Worm (Caenorhabditis elegans) whole organism, L1 larva: ENCODE results near the gene fbxa-156.

ENCODE experiments used
- C04F5.9 ChIP-seq: sonication (generic microtip); optimal IDR thresholded peaks from 2 replicates; lab custom pipeline; 2016; ENCODE audit warnings: missing genetic modification characterization, missing compliant biosample characterization
- Y116A8C.19 ChIP-seq: sonication (generic microtip); optimal IDR thresholded peaks from 2 replicates; lab custom pipeline; 2016; ENCODE audit warnings: missing compliant biosample characterization, missing genetic modification characterization, borderline replicate concordance
- aha-1 ChIP-seq: fragments of 150-350 bp; optimal IDR thresholded peaks from 2 replicates; lab custom pipeline; 2014; ENCODE audit warnings: missing biosample characterization, missing genetic modification characterization
- aly-2 ChIP-seq: fragments of 150-350 bp; optimal IDR thresholded peaks from 2 replicates; lab custom pipeline; 2014; ENCODE audit warnings: missing biosample characterization, missing genetic modification characterization
- ama-1 ChIP-seq: fragments of 150-350 bp; optimal IDR thresholded peaks from 2 replicates; lab custom pipeline; 2014
- ceh-63 ChIP-seq: fragments of 200-800 bp; sonication (Bioruptor generic); optimal IDR thresholded peaks from 2 replicates; lab custom pipeline; 2018; ENCODE audit warnings: mild to moderate bottlenecking, missing genetic modification characterization, missing compliant biosample characterization
- ceh-8 ChIP-seq: fragments of 200-800 bp; sonication (Bioruptor generic); optimal IDR thresholded peaks from 2 replicates; lab custom pipeline; 2018; ENCODE audit warnings: mild to moderate bottlenecking, missing genetic modification characterization, moderate library complexity, missing compliant biosample characterization
- ceh-88 ChIP-seq: fragments of 200-800 bp; sonication (Bioruptor generic); IDR thresholded peaks from 2 replicates; pipeline ENCODE4 v1.3.6; 2022; ENCODE audit warnings: missing genetic modification characterization, missing compliant biosample characterization
- ces-1 ChIP-seq: fragments of 150-350 bp; optimal IDR thresholded peaks from 2 replicates; lab custom pipeline; 2014; ENCODE audit warnings: missing biosample characterization, missing genetic modification reagents, missing genetic modification characterization
- dpl-1 ChIP-seq, 3 experiments: fragments of 150-350 bp in 2 of 3; sonication (generic microtip) in 1 of 3; optimal IDR thresholded peaks; 2 replicates each; lab custom pipeline; 2014 to 2017; ENCODE audit warnings: missing biosample characterization in 3 of 3, missing genetic modification characterization in 3 of 3, missing genetic modification reagents in 3 of 3
- dsc-1 ChIP-seq: sonication (generic microtip); optimal IDR thresholded peaks from 2 replicates; lab custom pipeline; 2016; ENCODE audit warnings: mild to moderate bottlenecking, missing genetic modification characterization, missing compliant biosample characterization
- efl-1 ChIP-seq, 4 experiments: fragments of 150-350 bp; optimal IDR thresholded peaks in 3 of 4; peaks in 1 of 4; 1 replicate in 1 of 4; 2 replicates in 3 of 4; lab custom pipeline; 2014; ENCODE audit warnings: missing biosample characterization in 2 of 4, missing genetic modification characterization in 2 of 4, missing genetic modification reagents in 2 of 4
- efl-3 ChIP-seq: fragments of 200-800 bp; sonication (Bioruptor generic); optimal IDR thresholded peaks from 2 replicates; lab custom pipeline; 2018; ENCODE audit warnings: mild to moderate bottlenecking, missing genetic modification characterization, missing compliant biosample characterization
- egl-13 ChIP-seq: sonication (generic microtip); optimal IDR thresholded peaks from 2 replicates; lab custom pipeline; 2016; ENCODE audit warnings: missing genotype, missing genetic modification reagents, missing genetic modification characterization, missing compliant biosample characterization
- elt-2 ChIP-seq: sonication (generic microtip); optimal IDR thresholded peaks from 2 replicates; lab custom pipeline; 2016; ENCODE audit warnings: missing genetic modification characterization, mild to moderate bottlenecking, inconsistent platforms, missing compliant biosample characterization, missing genetic modification reagents
- elt-3 ChIP-seq, 6 experiments: fragments of 150-350 bp in 1 of 6; sonication (generic microtip); optimal IDR thresholded peaks; 2 replicates each; lab custom pipeline; 2017 to 2018; ENCODE audit warnings: missing biosample characterization in 6 of 6, missing genetic modification characterization in 6 of 6, inconsistent platforms in 1 of 6
- ets-5 ChIP-seq: fragments of 200-800 bp; sonication (Bioruptor generic); IDR thresholded peaks from 2 replicates; pipeline ENCODE4 v1.3.6; 2022; ENCODE audit warnings: missing genetic modification characterization, missing compliant biosample characterization
- fkh-10 ChIP-seq: sonication (generic microtip); optimal IDR thresholded peaks from 2 replicates; lab custom pipeline; 2017; ENCODE audit warnings: missing biosample characterization, missing genetic modification reagents, missing genetic modification characterization
- fkh-4 ChIP-seq: sonication (generic microtip); optimal IDR thresholded peaks from 2 replicates; lab custom pipeline; 2016; ENCODE audit warnings: missing compliant biosample characterization, missing genetic modification characterization, borderline replicate concordance
- fkh-8 ChIP-seq: sonication (generic microtip); optimal IDR thresholded peaks from 2 replicates; lab custom pipeline; 2016; ENCODE audit warnings: mild to moderate bottlenecking, missing genetic modification characterization, missing compliant biosample characterization
- fos-1 ChIP-seq: fragments of 150-350 bp; optimal IDR thresholded peaks from 2 replicates; lab custom pipeline; 2014; ENCODE audit warnings: missing biosample characterization, missing genetic modification characterization
- grh-1 ChIP-seq: fragments of 200-800 bp; sonication (Bioruptor generic); IDR thresholded peaks from 2 replicates; pipeline ENCODE4 v1.3.6; 2022; ENCODE audit warnings: missing genetic modification reagents, missing genetic modification characterization, missing compliant biosample characterization
- hlh-17 ChIP-seq: fragments of 200-800 bp; sonication (Bioruptor generic); optimal IDR thresholded peaks from 2 replicates; lab custom pipeline; 2018; ENCODE audit warnings: missing genetic modification characterization, mild to moderate bottlenecking, missing compliant biosample characterization, moderate library complexity, borderline replicate concordance
- hlh-4 ChIP-seq: sonication (generic microtip); optimal IDR thresholded peaks from 2 replicates; lab custom pipeline; 2016; ENCODE audit warnings: mild to moderate bottlenecking, missing genetic modification characterization, missing compliant biosample characterization
- irx-1 ChIP-seq: sonication (generic microtip); optimal IDR thresholded peaks from 2 replicates; lab custom pipeline; 2016; ENCODE audit warnings: missing genetic modification characterization, missing compliant biosample characterization
- jun-1 ChIP-seq: fragments of 150-350 bp; optimal IDR thresholded peaks from 2 replicates; lab custom pipeline; 2014; ENCODE audit warnings: missing biosample characterization, missing genetic modification reagents, missing genetic modification characterization
- lin-13 ChIP-seq: fragments of 150-350 bp; optimal IDR thresholded peaks from 2 replicates; lab custom pipeline; 2014; ENCODE audit warnings: missing biosample characterization, missing genetic modification reagents, missing genetic modification characterization
- lin-35 ChIP-seq, 2 experiments: fragments of 150-350 bp; optimal IDR thresholded peaks; 2 replicates each; lab custom pipeline; 2014; ENCODE audit warnings: missing biosample characterization in 2 of 2, missing genetic modification characterization in 2 of 2, missing genetic modification reagents in 2 of 2
- lsy-2 ChIP-seq, 2 experiments: fragments of 150-350 bp; optimal IDR thresholded peaks; 2 replicates each; lab custom pipeline; 2014; ENCODE audit warnings: missing biosample characterization in 2 of 2, missing genetic modification characterization in 2 of 2
- mdl-1 ChIP-seq, 2 experiments: fragments of 150-350 bp; optimal IDR thresholded peaks; 2 replicates each; lab custom pipeline; 2014 to 2017; ENCODE audit warnings: missing biosample characterization in 2 of 2, missing genetic modification characterization in 2 of 2, inconsistent platforms in 1 of 2
- mef-2 ChIP-seq: fragments of 150-350 bp; optimal IDR thresholded peaks from 2 replicates; lab custom pipeline; 2014; ENCODE audit warnings: missing biosample characterization, missing genetic modification characterization
- mep-1 ChIP-seq: fragments of 150-350 bp; optimal IDR thresholded peaks from 2 replicates; lab custom pipeline; 2014; ENCODE audit warnings: missing biosample characterization, missing genetic modification characterization
- nhr-11 ChIP-seq: fragments of 150-350 bp; optimal IDR thresholded peaks from 2 replicates; lab custom pipeline; 2014; ENCODE audit warnings: missing biosample characterization, missing genetic modification characterization
- nhr-20 ChIP-seq: sonication (generic microtip); optimal IDR thresholded peaks from 2 replicates; lab custom pipeline; 2016; ENCODE audit warnings: mild to moderate bottlenecking, missing genetic modification characterization, missing compliant biosample characterization
- nhr-237 ChIP-seq: fragments of 150-350 bp; optimal IDR thresholded peaks from 2 replicates; lab custom pipeline; 2014; ENCODE audit warnings: missing biosample characterization, missing genetic modification characterization
- nhr-28 ChIP-seq: fragments of 150-350 bp; optimal IDR thresholded peaks from 2 replicates; lab custom pipeline; 2014; ENCODE audit warnings: missing biosample characterization, missing genetic modification characterization
- nhr-47 ChIP-seq: sonication (generic microtip); optimal IDR thresholded peaks from 2 replicates; lab custom pipeline; 2016; ENCODE audit warnings: mild to moderate bottlenecking, missing genetic modification characterization, moderate library complexity, missing compliant biosample characterization
- nhr-77 ChIP-seq: fragments of 150-350 bp; optimal IDR thresholded peaks from 2 replicates; lab custom pipeline; 2014; ENCODE audit warnings: missing biosample characterization, missing genetic modification characterization
- nhr-84 ChIP-seq: sonication (generic microtip); optimal IDR thresholded peaks from 2 replicates; lab custom pipeline; 2017; ENCODE audit warnings: missing biosample characterization, missing genetic modification characterization
- pag-3 ChIP-seq: sonication (generic microtip); optimal IDR thresholded peaks from 2 replicates; lab custom pipeline; 2017; ENCODE audit warnings: missing genetic modification characterization, mild to moderate bottlenecking, missing compliant biosample characterization, antibody characterized with exemption, borderline replicate concordance; ENCODE audit not compliant: insufficient read depth
- pax-3 ChIP-seq: fragments of 200-800 bp; sonication (Bioruptor generic); optimal IDR thresholded peaks from 2 replicates; lab custom pipeline; 2018; ENCODE audit warnings: mild to moderate bottlenecking, missing genetic modification characterization, moderate library complexity, missing compliant biosample characterization
- rnt-1 ChIP-seq: sonication (generic microtip); optimal IDR thresholded peaks from 2 replicates; lab custom pipeline; 2016; ENCODE audit warnings: mild to moderate bottlenecking, missing genetic modification characterization, moderate library complexity, missing compliant biosample characterization
- sptf-1 ChIP-seq: fragments of 150-350 bp; optimal IDR thresholded peaks from 2 replicates; lab custom pipeline; 2014; ENCODE audit warnings: missing biosample characterization, missing genetic modification characterization
- sup-37 ChIP-seq: fragments of 200-800 bp; sonication (Bioruptor generic); optimal IDR thresholded peaks from 2 replicates; lab custom pipeline; 2018; ENCODE audit warnings: mild to moderate bottlenecking, missing genetic modification characterization, missing compliant biosample characterization
- tbx-2 ChIP-seq: sonication (generic microtip); optimal IDR thresholded peaks from 2 replicates; lab custom pipeline; 2016; ENCODE audit warnings: missing genetic modification characterization, missing compliant biosample characterization
- unc-30 ChIP-seq: sonication (generic microtip); optimal IDR thresholded peaks from 2 replicates; lab custom pipeline; 2017; ENCODE audit warnings: missing biosample characterization, missing genetic modification characterization
- unc-98 ChIP-seq: fragments of 200-800 bp; sonication (Bioruptor generic); IDR thresholded peaks from 2 replicates; pipeline ENCODE4 v1.3.6; 2022; ENCODE audit warnings: missing genetic modification characterization, missing compliant biosample characterization
- xbp-1 ChIP-seq: sonication (generic microtip); optimal IDR thresholded peaks from 2 replicates; lab custom pipeline; 2016; ENCODE audit warnings: missing genetic modification characterization, missing compliant biosample characterization
- zag-1 ChIP-seq: fragments of 150-350 bp; optimal IDR thresholded peaks from 2 replicates; lab custom pipeline; 2014; ENCODE audit warnings: missing biosample characterization, missing genetic modification characterization
- zip-4 ChIP-seq: fragments of 200-800 bp; sonication (Bioruptor generic); optimal IDR thresholded peaks from 2 replicates; lab custom pipeline; 2018; ENCODE audit warnings: mild to moderate bottlenecking, missing genetic modification characterization, moderate library complexity, missing compliant biosample characterization
- ztf-11 ChIP-seq, 2 experiments: sonication (generic microtip); optimal IDR thresholded peaks; 2 replicates each; lab custom pipeline; 2016 to 2017; ENCODE audit warnings: missing genetic modification characterization in 2 of 2, missing biosample characterization in 1 of 2, missing compliant biosample characterization in 1 of 2
- ztf-4 ChIP-seq: fragments of 150-350 bp; optimal IDR thresholded peaks from 2 replicates; lab custom pipeline; 2014; ENCODE audit warnings: missing biosample characterization, missing genetic modification characterization

The fbxa-156 gene

DNA sequence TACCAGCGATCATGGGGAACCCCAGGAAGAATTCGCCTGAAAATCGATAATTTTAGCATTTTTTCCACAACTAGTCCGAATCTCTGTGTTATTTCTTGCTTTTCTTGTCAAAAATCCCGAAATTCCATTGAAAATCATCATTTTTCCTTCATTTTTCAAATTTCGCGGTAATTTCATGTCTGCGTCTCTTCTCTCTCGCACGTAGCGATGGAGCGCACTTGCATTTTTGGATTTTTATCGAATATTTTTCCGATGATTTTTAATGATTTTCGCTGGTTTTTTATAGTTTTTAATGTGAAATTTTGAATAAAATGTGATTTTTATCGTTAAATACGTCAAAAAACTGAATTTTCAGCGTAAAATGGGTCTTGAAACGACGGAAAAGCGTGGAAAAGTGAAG, 24.8 kb upstream of the fbxa-156 start, which contains the start of gene E01B7.2 (continued):
- TF ChIP-seq rnt-1 (tag; lab: Kevin White, UChicago) (peak; percentile 90), elt-2 (tag; lab: Kevin White, UChicago) (peak; percentile 26), jun-1 (tag; lab: Kevin White, UChicago) (peak; percentile 68), unc-98 (GFP tag; lab: Robert Waterston, UW) (no peak), Y116A8C.19 (tag; lab: Kevin White, UChicago) (no peak), efl-1 (optimal IDR thresholded peaks at IDR 0.05; lab: Kevin White, UChicago) (peak; percentile 99 to 100), efl-1 (GFP tag; optimal IDR thresholded peaks at IDR 0.05 in 1 of 2; lab: Kevin White, UChicago) (peak; percentile 99 to 100), zip-4 (GFP tag; lab: Kevin White, UChicago) (peak; percentile 53), ceh-88 (peak; percentile 33; the same call in 1 of the 2 replicates), nhr-237 (peak; percentile 5), ztf-4 (peak; percentile 30), ets-5 (GFP tag; lab: Robert Waterston, UW) (no peak), unc-30 (no peak), hlh-17 (no peak), tbx-2 (tag; lab: Kevin White, UChicago) (peak; percentile 86), mef-2 (tag; lab: Kevin White, UChicago) (no peak), nhr-77 (tag; lab: Kevin White, UChicago) (peak; percentile 41), fkh-4 (tag; lab: Kevin White, UChicago) (no peak), ztf-11 (tag; optimal IDR thresholded peaks at IDR 0.05; lab: Kevin White, UChicago) (peak in 1 of 2 experiments; percentile 52), fkh-10 (GFP tag; lab: Kevin White, UChicago) (peak; percentile 18), nhr-20 (peak; percentile 81), grh-1 (GFP tag; lab: Robert Waterston, UW) (peak; percentile 82), ceh-8 (GFP tag; lab: Kevin White, UChicago) (no peak), nhr-28 (tag; lab: Kevin White, UChicago) (no peak), mdl-1 (tag; optimal IDR thresholded peaks at IDR 0.05; lab: Kevin White, UChicago) (peak in 1 of 2 experiments; percentile 68), fos-1 (peak; percentile 42), nhr-84 (tag; lab: Kevin White, UChicago) (no peak), lin-35 (GFP tag; optimal IDR thresholded peaks at IDR 0.05; lab: Kevin White, UChicago) (peak; percentile 97 to 99), fkh-8 (tag; lab: Kevin White, UChicago) (peak; percentile 59), pax-3 (tag; lab: Kevin White, UChicago) (no peak), aly-2 (peak; percentile 96), irx-1 (tag; lab: Kevin White, UChicago) (peak; percentile 67), ama-1 (peak; percentile 36), sup-37 (no peak), C04F5.9 (peak; percentile 18), egl-13 (tag; lab: Kevin White, UChicago) (peak; percentile 46), ceh-63 (GFP tag; lab: Kevin White, UChicago) (no peak), lin-13 (GFP tag; lab: Kevin White, UChicago) (peak; percentile 72), ces-1 (no peak), elt-3 (tag; optimal IDR thresholded peaks at IDR 0.05; lab: Kevin White, UChicago) (peak in 2 of 6 experiments; percentile 68 to 77), hlh-4 (tag; lab: Kevin White, UChicago) (no peak), nhr-47 (tag; lab: Kevin White, UChicago) (peak; percentile 91), efl-3 (GFP tag; lab: Kevin White, UChicago) (no peak), dsc-1 (tag; lab: Kevin White, UChicago) (peak; percentile 80), dpl-1 (GFP tag; optimal IDR thresholded peaks at IDR 0.05; lab: Kevin White, UChicago) (peak; percentile 97 to 98 (median 98)), aha-1 (tag; lab: Kevin White, UChicago) (peak; percentile 32), mep-1 (tag; lab: Kevin White, UChicago) (peak; percentile 87), pag-3 (tag; lab: Kevin White, UChicago) (peak; percentile 37), zag-1 (tag; lab: Kevin White, UChicago) (no peak), lsy-2 (tag; optimal IDR thresholded peaks at IDR 0.05; lab: Kevin White, UChicago) (peak; percentile 90 to 91), xbp-1 (tag; lab: Kevin White, UChicago) (peak; percentile 81), nhr-11 (tag; lab: Kevin White, UChicago) (peak; percentile 81), sptf-1 (tag; lab: Kevin White, UChicago) (no peak)
